Worm (Caenorhabditis elegans): ENCODE measurements around the gene srd-15.

- no peak for TF ChIP-seq flt-1 (GFP tag; IDR thresholded peaks at IDR 0.05)
- TF ChIP-seq cog-1 (tag; optimal IDR thresholded peaks at IDR 0.05): no peak
- no peak for TF ChIP-seq ref-1 (GFP tag; conservative IDR thresholded peaks at IDR 0.05)
- no peak for TF ChIP-seq klf-2 (GFP tag; conservative IDR thresholded peaks at IDR 0.05)
- no peak for TF ChIP-seq T22C8.4 (GFP tag; IDR thresholded peaks at IDR 0.05)
- TF ChIP-seq ztf-23 (GFP tag; IDR thresholded peaks at IDR 0.05): no peak
- no peak for TF ChIP-seq med-1 (GFP tag; optimal IDR thresholded peaks at IDR 0.05; ENCODE audit: insufficient read depth)
Observed at ce11 chrV:5882429-5882828, 23.7 kb downstream of the srd-15 start.

All from whole organism, midembryonic.